Fruit fly (Drosophila melanogaster): ENCODE data around the gene CG14565.

DNA sequence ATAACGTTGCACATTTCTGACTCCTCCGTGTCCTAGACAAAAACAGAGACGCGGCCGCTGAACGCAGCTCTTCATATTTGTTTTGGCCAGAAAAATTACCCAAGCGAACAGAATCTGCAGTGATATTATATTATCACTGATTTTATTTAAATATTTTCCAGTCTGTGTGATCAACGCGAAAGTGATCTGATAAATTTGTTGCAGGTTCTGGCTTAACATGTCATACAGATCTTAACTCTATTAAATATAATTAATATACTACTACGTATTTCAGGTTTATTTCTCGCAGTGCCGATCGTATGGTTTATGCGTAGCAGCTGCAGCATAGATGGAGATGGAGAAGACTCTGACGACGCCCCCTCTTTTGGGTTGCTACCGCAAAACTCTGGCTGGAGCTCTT lies 23.2 kb downstream of the CG14565 start:
- no peak for TF ChIP-seq toe (GFP tag; optimal IDR thresholded peaks at IDR 0.05)
- TF ChIP-seq Hr96 (GFP tag; optimal IDR thresholded peaks at IDR 0.05), result no peak
- TF ChIP-seq CG12768 (GFP tag; optimal IDR thresholded peaks at IDR 0.05), result no peak
- TF ChIP-seq CG1620 (GFP tag; optimal IDR thresholded peaks at IDR 0.05), result no peak
- no peak for TF ChIP-seq CG7101 (tag; optimal IDR thresholded peaks at IDR 0.05)
- no peak for TF ChIP-seq kay (GFP tag; ENCODE audit: borderline replicate concordance)
- TF ChIP-seq cic (GFP tag; optimal IDR thresholded peaks at IDR 0.05), result no peak
- no peak for TF ChIP-seq ovo (GFP tag; optimal IDR thresholded peaks at IDR 0.05)
- no peak for TF ChIP-seq tj (GFP tag; optimal IDR thresholded peaks at IDR 0.05)

All from whole organism, adult.